Fruit fly (Drosophila melanogaster) whole organism, prepupa: ENCODE measurements around the gene Vps39.

Experiments used
- Blimp-1 ChIP-seq: fragments of 200-800 bp; sonication (Bioruptor generic); optimal IDR thresholded peaks from 3 replicates; lab custom pipeline; 2017; ENCODE audit warnings: missing biosample characterization, missing genetic modification characterization, mild to moderate bottlenecking, moderate library complexity, missing genetic modification reagents
- CG10669 ChIP-seq: fragments of 200-800 bp; sonication (Bioruptor generic); optimal IDR thresholded peaks from 3 replicates; lab custom pipeline; 2018; ENCODE audit warnings: missing biosample characterization, mild to moderate bottlenecking, missing genetic modification characterization, moderate library complexity
- CG11294 ChIP-seq: fragments of 200-800 bp; sonication (Bioruptor generic); IDR thresholded peaks from 2 replicates; pipeline ENCODE4 v1.3.6; 2022; ENCODE audit warnings: missing biosample characterization, missing genetic modification characterization
- CG11762 ChIP-seq: fragments of 200-800 bp; sonication (Bioruptor generic); optimal IDR thresholded peaks from 3 replicates; lab custom pipeline; 2016; ENCODE audit warnings: missing biosample characterization, missing genetic modification characterization; ENCODE audit not compliant: insufficient read depth
- CG1621 ChIP-seq: fragments of 200-800 bp; sonication (Bioruptor generic); optimal IDR thresholded peaks from 3 replicates; lab custom pipeline; 2018; ENCODE audit warnings: missing biosample characterization, mild to moderate bottlenecking, missing genetic modification characterization
- CG16779 ChIP-seq: fragments of 200-800 bp; sonication (Bioruptor generic); optimal IDR thresholded peaks from 3 replicates; lab custom pipeline; 2017; ENCODE audit warnings: missing biosample characterization, mild to moderate bottlenecking, missing genetic modification characterization
- CG3032 ChIP-seq: fragments of 200-800 bp; optimal IDR thresholded peaks from 2 replicates; lab custom pipeline; 2019; ENCODE audit warnings: missing biosample characterization, mild to moderate bottlenecking, missing genetic modification characterization, moderate library complexity
- CG31627 ChIP-seq: fragments of 200-800 bp; sonication (Bioruptor generic); optimal IDR thresholded peaks from 3 replicates; lab custom pipeline; 2016; ENCODE audit warnings: missing biosample characterization, missing genetic modification characterization
- CG4318 ChIP-seq: fragments of 200-800 bp; sonication (Bioruptor generic); optimal IDR thresholded peaks from 3 replicates; lab custom pipeline; 2017; ENCODE audit warnings: missing biosample characterization, mild to moderate bottlenecking, missing genetic modification characterization
- CG6163 ChIP-seq: fragments of 200-800 bp; sonication (Bioruptor generic); IDR thresholded peaks from 3 replicates; pipeline ENCODE4 v1.3.6; 2022; ENCODE audit warnings: missing biosample characterization, missing genetic modification characterization
- CG6808 ChIP-seq: fragments of 200-800 bp; sonication (Bioruptor generic); optimal IDR thresholded peaks from 3 replicates; lab custom pipeline; 2017; ENCODE audit warnings: missing biosample characterization, missing genetic modification characterization, mild to moderate bottlenecking, moderate library complexity, missing genetic modification reagents
- CG6854 ChIP-seq: fragments of 200-800 bp; sonication (Bioruptor generic); optimal IDR thresholded peaks from 2 replicates; lab custom pipeline; 2017; ENCODE audit warnings: missing biosample characterization, mild to moderate bottlenecking, missing genetic modification characterization
- CG7368 ChIP-seq: fragments of 200-800 bp; sonication (Bioruptor generic); optimal IDR thresholded peaks from 3 replicates; lab custom pipeline; 2016; ENCODE audit warnings: missing biosample characterization, missing genetic modification characterization
- CG8119 ChIP-seq: fragments of 200-800 bp; sonication (Bioruptor generic); IDR thresholded peaks from 3 replicates; pipeline ENCODE4 v1.3.6; 2022; ENCODE audit warnings: missing biosample characterization, missing genetic modification characterization
- CG8319 ChIP-seq: fragments of 200-800 bp; sonication (Bioruptor generic); optimal IDR thresholded peaks from 3 replicates; lab custom pipeline; 2016; ENCODE audit warnings: missing biosample characterization, missing genetic modification characterization
- Eip75B ChIP-seq: fragments of 200-800 bp; sonication (Bioruptor generic); optimal IDR thresholded peaks from 3 replicates; lab custom pipeline; 2016; ENCODE audit warnings: missing biosample characterization, missing genetic modification characterization
- Eip78C ChIP-seq: fragments of 200-800 bp; sonication (Bioruptor generic); peaks from one replicate; lab custom pipeline; 2016; ENCODE audit warnings: missing biosample characterization, missing genetic modification characterization
- Eip93F ChIP-seq: fragments of 200-800 bp; sonication (Bioruptor generic); optimal IDR thresholded peaks from 2 replicates; lab custom pipeline; 2016; ENCODE audit warnings: missing biosample characterization, mild to moderate bottlenecking, missing genetic modification characterization
- Ets96B ChIP-seq: fragments of 200-800 bp; optimal IDR thresholded peaks from 2 replicates; lab custom pipeline; 2019; ENCODE audit warnings: missing biosample characterization, mild to moderate bottlenecking, missing genetic modification characterization, moderate library complexity
- Gug ChIP-seq: fragments of 200-800 bp; sonication (Bioruptor generic); IDR thresholded peaks from 2 replicates; pipeline ENCODE4 v1.3.6; 2022; ENCODE audit warnings: missing biosample characterization, missing genetic modification characterization
- Hr4 ChIP-seq: fragments of 200-800 bp; sonication (Bioruptor generic); optimal IDR thresholded peaks from 3 replicates; lab custom pipeline; 2016; ENCODE audit warnings: missing biosample characterization, missing genetic modification characterization
- Lpt ChIP-seq: fragments of 200-800 bp; sonication (Bioruptor generic); optimal IDR thresholded peaks from 3 replicates; lab custom pipeline; 2016; ENCODE audit warnings: missing biosample characterization, missing genetic modification characterization
- Met ChIP-seq: fragments of 200-800 bp; sonication (Bioruptor generic); optimal IDR thresholded peaks from 3 replicates; lab custom pipeline; 2016; ENCODE audit warnings: missing biosample characterization, missing genetic modification characterization
- OdsH ChIP-seq: fragments of 200-800 bp; sonication (Bioruptor generic); optimal IDR thresholded peaks from 3 replicates; lab custom pipeline; 2016; ENCODE audit warnings: missing biosample characterization, missing genetic modification characterization
- Sox14 ChIP-seq: fragments of 200-800 bp; sonication (Bioruptor generic); optimal IDR thresholded peaks from 3 replicates; lab custom pipeline; 2016; ENCODE audit warnings: missing biosample characterization, missing genetic modification characterization
- Sox15 ChIP-seq: fragments of 200-800 bp; sonication (Bioruptor generic); optimal IDR thresholded peaks from 3 replicates; lab custom pipeline; 2016; ENCODE audit warnings: missing biosample characterization, missing genetic modification characterization
- acj6 ChIP-seq: fragments of 200-800 bp; sonication (Bioruptor generic); optimal IDR thresholded peaks from 3 replicates; lab custom pipeline; 2016; ENCODE audit warnings: missing biosample characterization, missing genetic modification characterization
- cyc ChIP-seq: fragments of 200-800 bp; sonication (Bioruptor generic); optimal IDR thresholded peaks from 3 replicates; lab custom pipeline; 2016; ENCODE audit warnings: missing biosample characterization, missing genetic modification characterization
- dsx ChIP-seq: fragments of 200-800 bp; optimal IDR thresholded peaks from 3 replicates; lab custom pipeline; 2019; ENCODE audit warnings: missing biosample characterization, mild to moderate bottlenecking, missing genetic modification characterization, moderate library complexity; ENCODE audit not compliant: poor library complexity, severe bottlenecking
- esn ChIP-seq: fragments of 200-800 bp; sonication (Bioruptor generic); optimal IDR thresholded peaks from 2 replicates; lab custom pipeline; 2016; ENCODE audit warnings: missing biosample characterization, mild to moderate bottlenecking, missing genetic modification characterization, moderate library complexity
- fkh ChIP-seq: fragments of 200-800 bp; sonication (Bioruptor generic); optimal IDR thresholded peaks from 3 replicates; lab custom pipeline; 2017; ENCODE audit warnings: missing biosample characterization, mild to moderate bottlenecking, missing genetic modification characterization, moderate library complexity
- lz ChIP-seq: fragments of 200-800 bp; sonication (Bioruptor generic); optimal IDR thresholded peaks from 3 replicates; lab custom pipeline; 2016; ENCODE audit warnings: missing biosample characterization, missing genetic modification characterization
- net ChIP-seq: fragments of 200-800 bp; sonication (Bioruptor generic); optimal IDR thresholded peaks from 3 replicates; lab custom pipeline; 2016; ENCODE audit warnings: missing biosample characterization, missing genetic modification characterization
- salr ChIP-seq, 2 experiments: fragments of 200-800 bp; sonication (Bioruptor generic); optimal IDR thresholded peaks; 3 replicates each; lab custom pipeline; 2016 to 2018; ENCODE audit warnings: missing biosample characterization in 2 of 2, missing genetic modification characterization in 2 of 2, mild to moderate bottlenecking in 1 of 2
- ss ChIP-seq, 2 experiments: fragments of 200-800 bp; sonication (Bioruptor generic); optimal IDR thresholded peaks; 2 replicates in 1 of 2; 3 replicates in 1 of 2; lab custom pipeline; 2017 to 2018; ENCODE audit warnings: mild to moderate bottlenecking in 2 of 2, missing biosample characterization in 2 of 2, missing genetic modification characterization in 2 of 2, moderate library complexity in 1 of 2
- svp ChIP-seq: fragments of 200-800 bp; sonication (Bioruptor generic); peaks from one replicate; lab custom pipeline; 2016; ENCODE audit warnings: missing biosample characterization, missing genetic modification characterization
- topi ChIP-seq: fragments of 200-800 bp; sonication (Bioruptor generic); optimal IDR thresholded peaks from 3 replicates; lab custom pipeline; 2016; ENCODE audit warnings: missing biosample characterization, missing genetic modification characterization

Vps39 gene

dm6 chr3R:18275113-18275782 is 1.0 kb upstream of the Vps39 start (continued):
- TF ChIP-seq Blimp-1 (no peak), Lpt (GFP tag; lab: Kevin White, UChicago) (no peak), CG4318 (GFP tag; lab: Kevin White, UChicago) (no peak), CG3032 (tag; lab: Kevin White, UChicago) (no peak), salr (GFP tag; optimal IDR thresholded peaks at IDR 0.05; lab: Kevin White, UChicago) (no peak), cyc (GFP tag; lab: Kevin White, UChicago) (no peak), Gug (GFP tag; lab: Robert Waterston, UW) (peak; percentile 30; the same call in 1 of the 2 replicates), CG8319 (GFP tag; lab: Kevin White, UChicago) (no peak), topi (no peak)

- TF ChIP-seq CG6854 (no peak), CG1621 (tag; lab: Kevin White, UChicago) (no peak), dsx (GFP tag; lab: Kevin White, UChicago) (no peak), esn (no peak), CG11294 (GFP tag; lab: Robert Waterston, UW) (no peak), net (GFP tag; lab: Kevin White, UChicago) (no peak), CG6808 (no peak), Hr4 (no peak)
Measured at dm6 chr3R:18269744-18270348, 4.4 kb downstream of the Vps39 start.

dm6 chr3R:18267489-18267888 is 6.8 kb downstream of the Vps39 start, which contains the start of gene CG18599:
TSS of gene CG18599 (plus strand) at chr3R:18267789.
- no peak for TF ChIP-seq fkh
- no peak for TF ChIP-seq net (GFP tag; lab: Kevin White, UChicago)
- no peak for TF ChIP-seq CG6808
- no peak for TF ChIP-seq svp (GFP tag; lab: Kevin White, UChicago)
- TF ChIP-seq OdsH (GFP tag; lab: Kevin White, UChicago): no peak
- no peak for TF ChIP-seq CG8119 (GFP tag; lab: Robert Waterston, UW)
- no peak for TF ChIP-seq CG11294 (GFP tag; lab: Robert Waterston, UW)
- TF ChIP-seq Ets96B (tag; lab: Kevin White, UChicago): no peak
- no peak for TF ChIP-seq Eip78C
- TF ChIP-seq Met: no peak
- no peak for TF ChIP-seq CG6854
- TF ChIP-seq CG11762: no peak
- TF ChIP-seq CG16779 (tag; lab: Kevin White, UChicago): no peak
- no peak for TF ChIP-seq CG31627 (GFP tag; lab: Kevin White, UChicago)
- TF ChIP-seq CG7368 (GFP tag; lab: Kevin White, UChicago): no peak
- no peak for TF ChIP-seq acj6 (GFP tag; lab: Kevin White, UChicago)
- TF ChIP-seq Sox14 (GFP tag; lab: Kevin White, UChicago): no peak
- no peak for TF ChIP-seq Eip93F (GFP tag; lab: Kevin White, UChicago)
- no peak for TF ChIP-seq Gug (GFP tag; lab: Robert Waterston, UW)
- TF ChIP-seq, all 60 proteins: peak for 0

- TF ChIP-seq ss (GFP tag; optimal IDR thresholded peaks at IDR 0.05; lab: Kevin White, UChicago) (no peak), acj6 (GFP tag; lab: Kevin White, UChicago) (no peak), Sox15 (GFP tag; lab: Kevin White, UChicago) (no peak), Gug (GFP tag; lab: Robert Waterston, UW) (no peak), lz (GFP tag; lab: Kevin White, UChicago) (no peak), CG10669 (no peak), CG4318 (GFP tag; lab: Kevin White, UChicago) (no peak), Eip75B (GFP tag; lab: Kevin White, UChicago) (no peak), CG6854 (no peak), svp (GFP tag; lab: Kevin White, UChicago) (no peak), CG6163 (GFP tag; lab: Robert Waterston, UW) (no peak), dsx (GFP tag; lab: Kevin White, UChicago) (no peak), esn (no peak), Eip78C (no peak)
- TF ChIP-seq, all 60 proteins: peak for 0
Measured at dm6 chr3R:18266665-18267064, 7.6 kb downstream of the Vps39 start.
